Worm (Caenorhabditis elegans) whole organism, early embryonic: ENCODE results near the gene F49C12.4.

Experiments
- B0310.2 ChIP-seq: sonication (generic microtip); optimal IDR thresholded peaks from 2 replicates; lab custom pipeline; 2016; ENCODE audit warnings: mild to moderate bottlenecking, missing genetic modification characterization, missing compliant biosample characterization
- F13C5.2 ChIP-seq: sonication (generic microtip); optimal IDR thresholded peaks from 2 replicates; lab custom pipeline; 2017; ENCODE audit warnings: mild to moderate bottlenecking, missing genetic modification characterization, inconsistent platforms, missing compliant biosample characterization
- ama-1 ChIP-seq: fragments of 150-350 bp; optimal IDR thresholded peaks from 2 replicates; lab custom pipeline; 2014
- ceh-13 ChIP-seq: fragments of 200-800 bp; sonication (Bioruptor generic); optimal IDR thresholded peaks from 2 replicates; lab custom pipeline; 2018; ENCODE audit warnings: mild to moderate bottlenecking, missing genetic modification characterization, missing compliant biosample characterization
- ceh-36 ChIP-seq: sonication (generic microtip); optimal IDR thresholded peaks from 2 replicates; lab custom pipeline; 2016; ENCODE audit warnings: missing genetic modification characterization, inconsistent platforms, missing compliant biosample characterization
- ets-7 ChIP-seq: sonication (generic microtip); optimal IDR thresholded peaks from 2 replicates; lab custom pipeline; 2016; ENCODE audit warnings: missing genotype, missing genetic modification characterization, missing compliant biosample characterization
- flt-1 ChIP-seq: fragments of 200-800 bp; sonication (Bioruptor generic); IDR thresholded peaks from 2 replicates; pipeline ENCODE4 v1.3.6; 2022; ENCODE audit warnings: missing genetic modification characterization, missing compliant biosample characterization
- hnd-1 ChIP-seq: sonication (generic microtip); optimal IDR thresholded peaks from 2 replicates; lab custom pipeline; 2016; ENCODE audit warnings: missing genetic modification characterization, missing compliant biosample characterization
- pes-1 ChIP-seq: fragments of 200-800 bp; sonication (Bioruptor generic); IDR thresholded peaks from 2 replicates; pipeline ENCODE4 v1.3.6; 2022; ENCODE audit warnings: missing genetic modification reagents, missing genetic modification characterization, missing compliant biosample characterization
- scrt-1 ChIP-seq: fragments of 200-800 bp; sonication (Bioruptor generic); IDR thresholded peaks from 2 replicates; pipeline ENCODE4 v1.3.6; 2022; ENCODE audit warnings: missing genetic modification characterization, missing compliant biosample characterization
- sea-1 ChIP-seq: fragments of 200-800 bp; sonication (Bioruptor generic); conservative IDR thresholded peaks from 2 replicates; pipeline ENCODE4 v1.3.6; 2022; ENCODE audit warnings: missing genetic modification characterization, missing compliant biosample characterization
- tbx-37 ChIP-seq: fragments of 200-800 bp; sonication (Bioruptor generic); conservative IDR thresholded peaks from 2 replicates; pipeline ENCODE4 v1.3.6; 2022; ENCODE audit warnings: missing genetic modification reagents, missing genetic modification characterization, missing compliant biosample characterization
- tra-4 ChIP-seq: sonication (generic microtip); optimal IDR thresholded peaks from 2 replicates; lab custom pipeline; 2017; ENCODE audit warnings: missing genetic modification characterization, missing compliant biosample characterization

- TF ChIP-seq ama-1 (no peak), ceh-36 (no peak), flt-1 (GFP tag; lab: Robert Waterston, UW) (no peak), hnd-1 (tag; lab: Kevin White, UChicago) (no peak), F13C5.2 (tag; lab: Kevin White, UChicago) (no peak), tbx-37 (GFP tag; lab: Robert Waterston, UW) (no peak), scrt-1 (GFP tag; lab: Robert Waterston, UW) (no peak), ceh-13 (GFP tag; lab: Kevin White, UChicago) (no peak), sea-1 (GFP tag; lab: Robert Waterston, UW) (no peak), tra-4 (no peak), B0310.2 (no peak), ets-7 (tag; lab: Kevin White, UChicago) (no peak), pes-1 (GFP tag; lab: Robert Waterston, UW) (no peak)
These were observed 41.6 kb downstream of the F49C12.4 start for ce11 chrIV:9262295-9262694.
